Fruit fly (Drosophila melanogaster) whole organism, prepupa: ENCODE measurements around the gene CG7300.

ENCODE experiments used
- CG11762 ChIP-seq: fragments of 200-800 bp; sonication (Bioruptor generic); optimal IDR thresholded peaks from 3 replicates; lab custom pipeline; 2016; ENCODE audit warnings: missing biosample characterization, missing genetic modification characterization; ENCODE audit not compliant: insufficient read depth
- CG16779 ChIP-seq: fragments of 200-800 bp; sonication (Bioruptor generic); optimal IDR thresholded peaks from 3 replicates; lab custom pipeline; 2017; ENCODE audit warnings: missing biosample characterization, mild to moderate bottlenecking, missing genetic modification characterization
- CG32006 ChIP-seq: fragments of 200-800 bp; sonication (Bioruptor generic); optimal IDR thresholded peaks from 3 replicates; lab custom pipeline; 2017; ENCODE audit warnings: missing biosample characterization, mild to moderate bottlenecking, missing genetic modification characterization
- CG34406 ChIP-seq: fragments of 200-800 bp; sonication (Bioruptor generic); optimal IDR thresholded peaks from 3 replicates; lab custom pipeline; 2016; ENCODE audit warnings: missing biosample characterization, missing genetic modification characterization
- CG4318 ChIP-seq: fragments of 200-800 bp; sonication (Bioruptor generic); optimal IDR thresholded peaks from 3 replicates; lab custom pipeline; 2017; ENCODE audit warnings: missing biosample characterization, mild to moderate bottlenecking, missing genetic modification characterization
- CG7368 ChIP-seq: fragments of 200-800 bp; sonication (Bioruptor generic); optimal IDR thresholded peaks from 3 replicates; lab custom pipeline; 2016; ENCODE audit warnings: missing biosample characterization, missing genetic modification characterization
- Eip75B ChIP-seq: fragments of 200-800 bp; sonication (Bioruptor generic); optimal IDR thresholded peaks from 3 replicates; lab custom pipeline; 2016; ENCODE audit warnings: missing biosample characterization, missing genetic modification characterization
- Ets21C ChIP-seq: fragments of 200-800 bp; sonication (Bioruptor generic); optimal IDR thresholded peaks from 3 replicates; lab custom pipeline; 2016; ENCODE audit warnings: missing biosample characterization, missing genetic modification characterization
- Ets96B ChIP-seq: fragments of 200-800 bp; optimal IDR thresholded peaks from 2 replicates; lab custom pipeline; 2019; ENCODE audit warnings: missing biosample characterization, mild to moderate bottlenecking, missing genetic modification characterization, moderate library complexity
- Sox102F ChIP-seq: fragments of 200-800 bp; sonication (Bioruptor generic); optimal IDR thresholded peaks from 2 replicates; lab custom pipeline; 2016; ENCODE audit warnings: missing biosample characterization, mild to moderate bottlenecking, missing genetic modification characterization
- Sox15 ChIP-seq: fragments of 200-800 bp; sonication (Bioruptor generic); optimal IDR thresholded peaks from 3 replicates; lab custom pipeline; 2016; ENCODE audit warnings: missing biosample characterization, missing genetic modification characterization
- achi ChIP-seq: fragments of 200-800 bp; sonication (Bioruptor generic); optimal IDR thresholded peaks from 3 replicates; lab custom pipeline; 2016; ENCODE audit warnings: missing biosample characterization, missing genetic modification characterization
- dsx ChIP-seq: fragments of 200-800 bp; optimal IDR thresholded peaks from 3 replicates; lab custom pipeline; 2019; ENCODE audit warnings: missing biosample characterization, mild to moderate bottlenecking, missing genetic modification characterization, moderate library complexity; ENCODE audit not compliant: poor library complexity, severe bottlenecking

DNA sequence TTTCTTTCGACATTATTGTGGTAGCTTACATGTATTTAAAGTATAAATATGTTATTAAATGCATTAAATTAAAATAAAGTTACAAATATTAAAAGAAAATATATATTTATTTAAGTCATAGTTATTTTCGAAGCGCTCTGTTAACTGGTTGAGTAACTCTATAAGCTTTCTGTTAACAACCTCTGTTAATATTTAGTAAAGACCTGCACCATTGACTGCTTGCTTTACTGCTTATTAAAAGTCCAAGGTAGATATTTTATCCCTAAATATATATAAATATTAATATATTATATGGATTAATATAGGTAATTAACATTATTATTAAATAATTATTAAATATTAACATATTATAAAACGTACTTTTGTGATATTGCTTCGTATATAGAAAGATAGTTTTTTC, 23.7 kb upstream of the CG7300 start:
- TF ChIP-seq Ets21C (GFP tag; lab: Kevin White, UChicago) (no peak), CG32006 (GFP tag; lab: Kevin White, UChicago) (no peak), dsx (GFP tag; lab: Kevin White, UChicago) (no peak), CG7368 (GFP tag; lab: Kevin White, UChicago) (no peak), CG11762 (GFP tag; lab: Kevin White, UChicago) (no peak), Ets96B (no peak), CG16779 (no peak), achi (GFP tag; lab: Kevin White, UChicago) (no peak), CG34406 (no peak), Sox102F (GFP tag; lab: Kevin White, UChicago) (no peak), Sox15 (GFP tag; lab: Kevin White, UChicago) (no peak), CG4318 (GFP tag; lab: Kevin White, UChicago) (no peak), Eip75B (GFP tag; lab: Kevin White, UChicago) (no peak)
